Worm (Caenorhabditis elegans) whole organism, early embryonic: ENCODE measurements around the gene Y55F3BL.6.

Source experiments
- B0310.2 ChIP-seq: sonication (generic microtip); optimal IDR thresholded peaks from 2 replicates; lab custom pipeline; 2016; ENCODE audit warnings: mild to moderate bottlenecking, missing genetic modification characterization, missing compliant biosample characterization
- F13C5.2 ChIP-seq: sonication (generic microtip); optimal IDR thresholded peaks from 2 replicates; lab custom pipeline; 2017; ENCODE audit warnings: mild to moderate bottlenecking, missing genetic modification characterization, inconsistent platforms, missing compliant biosample characterization
- aly-1 ChIP-seq: sonication (generic microtip); optimal IDR thresholded peaks from 2 replicates; lab custom pipeline; 2016; ENCODE audit warnings: missing genetic modification characterization, missing compliant biosample characterization
- ama-1 ChIP-seq: fragments of 150-350 bp; optimal IDR thresholded peaks from 2 replicates; lab custom pipeline; 2014
- ceh-13 ChIP-seq: fragments of 200-800 bp; sonication (Bioruptor generic); optimal IDR thresholded peaks from 2 replicates; lab custom pipeline; 2018; ENCODE audit warnings: mild to moderate bottlenecking, missing genetic modification characterization, missing compliant biosample characterization
- ceh-36 ChIP-seq: sonication (generic microtip); optimal IDR thresholded peaks from 2 replicates; lab custom pipeline; 2016; ENCODE audit warnings: missing genetic modification characterization, inconsistent platforms, missing compliant biosample characterization
- ets-7 ChIP-seq: sonication (generic microtip); optimal IDR thresholded peaks from 2 replicates; lab custom pipeline; 2016; ENCODE audit warnings: missing genotype, missing genetic modification characterization, missing compliant biosample characterization
- flt-1 ChIP-seq: fragments of 200-800 bp; sonication (Bioruptor generic); IDR thresholded peaks from 2 replicates; pipeline ENCODE4 v1.3.6; 2022; ENCODE audit warnings: missing genetic modification characterization, missing compliant biosample characterization
- hmbx-1 ChIP-seq: sonication (generic microtip); optimal IDR thresholded peaks from 2 replicates; lab custom pipeline; 2016; ENCODE audit warnings: mild to moderate bottlenecking, missing genetic modification characterization, missing compliant biosample characterization
- hmg-4 ChIP-seq: fragments of 200-800 bp; sonication (Bioruptor generic); optimal IDR thresholded peaks from 2 replicates; lab custom pipeline; 2018; ENCODE audit warnings: mild to moderate bottlenecking, missing genetic modification characterization, missing compliant biosample characterization
- hnd-1 ChIP-seq: sonication (generic microtip); optimal IDR thresholded peaks from 2 replicates; lab custom pipeline; 2016; ENCODE audit warnings: missing genetic modification characterization, missing compliant biosample characterization
- pes-1 ChIP-seq: fragments of 200-800 bp; sonication (Bioruptor generic); IDR thresholded peaks from 2 replicates; pipeline ENCODE4 v1.3.6; 2022; ENCODE audit warnings: missing genetic modification reagents, missing genetic modification characterization, missing compliant biosample characterization
- scrt-1 ChIP-seq: fragments of 200-800 bp; sonication (Bioruptor generic); IDR thresholded peaks from 2 replicates; pipeline ENCODE4 v1.3.6; 2022; ENCODE audit warnings: missing genetic modification characterization, missing compliant biosample characterization
- sea-1 ChIP-seq: fragments of 200-800 bp; sonication (Bioruptor generic); conservative IDR thresholded peaks from 2 replicates; pipeline ENCODE4 v1.3.6; 2022; ENCODE audit warnings: missing genetic modification characterization, missing compliant biosample characterization
- tbx-11 ChIP-seq: fragments of 200-800 bp; sonication (Bioruptor generic); IDR thresholded peaks from 2 replicates; pipeline ENCODE4 v1.3.6; 2022; ENCODE audit warnings: missing genetic modification characterization, missing compliant biosample characterization
- tbx-37 ChIP-seq: fragments of 200-800 bp; sonication (Bioruptor generic); conservative IDR thresholded peaks from 2 replicates; pipeline ENCODE4 v1.3.6; 2022; ENCODE audit warnings: missing genetic modification reagents, missing genetic modification characterization, missing compliant biosample characterization
- tra-4 ChIP-seq: sonication (generic microtip); optimal IDR thresholded peaks from 2 replicates; lab custom pipeline; 2017; ENCODE audit warnings: missing genetic modification characterization, missing compliant biosample characterization

Y55F3BL.6 gene

DNA sequence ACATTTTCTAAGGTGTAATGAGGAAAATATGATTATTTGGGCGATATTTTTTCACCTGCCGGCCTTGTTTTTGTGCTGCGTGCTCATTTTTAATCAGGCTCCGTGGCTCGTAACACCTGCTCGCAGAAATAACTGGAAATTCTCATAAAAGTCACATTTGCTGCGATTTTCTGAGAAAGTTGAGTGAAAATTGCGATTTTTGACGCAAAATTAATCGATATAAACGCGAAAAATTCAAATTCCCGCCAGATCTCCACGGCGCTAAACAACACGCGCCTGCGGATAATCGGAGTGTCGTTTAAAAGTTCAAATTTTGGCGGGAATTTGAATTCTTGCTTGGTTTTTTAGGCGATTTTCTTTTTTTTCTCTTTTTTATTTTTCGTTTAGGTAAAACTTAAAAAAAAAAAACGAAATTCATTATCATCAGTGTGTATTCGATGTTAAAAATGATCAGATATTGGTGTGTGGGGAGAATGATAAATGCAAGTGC lies at the start of gene Y55F3BL.6:
Gene Y55F3BL.6, minus strand, starts transcription at position 51 of the 490 bp plus-strand sequence.
- TF ChIP-seq B0310.2 (no peak), flt-1 (GFP tag; lab: Robert Waterston, UW) (no peak), ama-1 (lab: Kevin White, UChicago) (no peak), sea-1 (GFP tag; lab: Robert Waterston, UW) (no peak), ceh-13 (no peak), hnd-1 (tag; lab: Kevin White, UChicago) (no peak), pes-1 (no peak), tbx-37 (GFP tag; lab: Robert Waterston, UW) (no peak), hmbx-1 (no peak), tra-4 (tag; lab: Kevin White, UChicago) (no peak), ets-7 (tag; lab: Kevin White, UChicago) (no peak), aly-1 (no peak), tbx-11 (GFP tag; lab: Robert Waterston, UW) (no peak), F13C5.2 (tag; lab: Kevin White, UChicago) (no peak), scrt-1 (no peak), ceh-36 (no peak), hmg-4 (GFP tag; lab: Kevin White, UChicago) (no peak)

DNA sequence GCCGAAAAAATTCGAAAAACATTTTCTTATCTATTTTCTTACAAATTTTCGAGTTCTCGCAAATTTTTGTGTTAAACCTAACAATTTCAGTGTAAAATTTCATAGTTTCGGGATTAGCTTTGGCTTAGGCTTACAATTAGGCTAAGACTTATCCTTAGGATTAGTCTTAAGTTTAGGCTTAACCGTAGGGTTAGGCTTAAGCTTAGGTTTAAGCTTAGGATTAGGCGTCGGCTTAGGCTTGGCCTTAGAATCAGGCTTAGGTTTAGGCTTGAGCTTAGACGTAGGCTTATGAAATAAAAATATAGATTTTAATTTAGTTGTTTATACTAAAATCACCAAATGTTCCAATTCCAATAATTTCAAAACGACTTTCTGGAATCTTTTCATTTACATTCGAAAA lies 49.2 kb upstream of the Y55F3BL.6 start:
- peak; percentile 77 for TF ChIP-seq ceh-36
- no peak for TF ChIP-seq tra-4 (tag; lab: Kevin White, UChicago)

DNA sequence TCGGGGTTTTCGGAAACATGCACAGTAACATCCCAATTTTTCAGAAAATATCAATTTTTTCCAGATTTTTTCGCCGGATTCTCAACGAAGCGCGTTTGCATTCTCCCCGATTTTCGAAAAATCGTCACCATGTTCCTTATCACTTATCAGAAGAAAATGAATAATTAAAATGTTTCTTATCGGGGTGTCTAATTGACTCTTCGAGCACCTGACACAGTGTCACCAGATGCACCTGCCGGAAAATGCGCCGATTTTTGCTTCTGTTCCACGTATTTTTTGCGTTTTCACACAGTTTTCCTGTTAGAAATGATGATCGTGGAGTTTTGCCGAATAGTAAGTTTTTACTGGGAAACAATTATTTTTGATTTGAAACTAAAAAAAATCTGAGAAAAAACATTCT lies 48.6 kb upstream of the Y55F3BL.6 start:
- no peak for TF ChIP-seq hnd-1 (tag; lab: Kevin White, UChicago)

DNA sequence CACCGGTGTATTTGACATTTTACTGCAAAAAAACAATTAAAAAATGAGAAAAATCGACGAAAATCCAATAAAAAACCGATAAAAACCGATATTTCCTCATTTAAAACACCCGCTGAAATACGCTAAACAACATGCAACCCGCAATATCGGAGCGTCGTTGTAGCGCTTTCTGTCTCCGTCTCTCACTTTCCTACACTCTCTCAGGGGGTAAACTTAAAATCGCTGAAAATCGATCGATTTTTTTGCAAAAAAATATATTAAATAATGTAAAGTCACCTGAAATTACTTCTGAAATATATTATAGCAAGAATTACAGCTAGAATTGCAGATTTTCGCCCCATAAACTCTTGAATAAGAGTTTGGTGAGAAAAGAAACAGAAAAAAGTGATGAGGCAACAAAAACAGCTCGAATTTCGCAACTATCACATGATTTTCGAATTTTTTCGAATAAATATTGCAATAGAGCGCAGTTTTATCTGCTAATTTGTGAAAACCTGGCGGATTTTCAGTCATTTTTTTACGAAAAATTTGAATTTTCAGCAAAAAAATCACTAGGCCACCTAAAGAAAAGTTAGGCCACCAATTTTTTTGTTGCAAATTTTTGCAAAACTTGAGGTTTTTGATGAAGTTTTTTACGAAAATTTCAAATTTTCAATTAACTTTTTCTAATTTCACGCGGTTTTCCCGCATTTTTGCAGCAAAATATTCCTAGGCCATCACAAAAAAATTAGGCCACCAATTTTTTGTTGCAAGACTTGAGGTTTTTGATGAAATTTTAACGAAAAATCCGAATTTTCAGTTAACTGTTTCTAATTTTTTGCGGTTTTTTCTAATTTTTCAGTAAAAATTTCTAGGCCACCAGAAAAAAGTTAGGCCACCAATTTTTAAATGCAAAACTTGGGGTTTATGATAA lies 47.7 kb upstream of the Y55F3BL.6 start, which contains the start of the genes lem-4 and Y55F3BR.11:
Gene lem-4, minus strand, starts transcription at position 424 of the 913 bp plus-strand sequence.
Gene Y55F3BR.11, plus strand, starts transcription at position 863 of the 913 bp plus-strand sequence.
- TF ChIP-seq aly-1, result no peak
- TF ChIP-seq hmg-4 (GFP tag; lab: Kevin White, UChicago), result no peak
- TF ChIP-seq hnd-1 (tag; lab: Kevin White, UChicago), result no peak
- TF ChIP-seq flt-1 (GFP tag; lab: Robert Waterston, UW), result no peak
- TF ChIP-seq tbx-37 (GFP tag; lab: Robert Waterston, UW), result no peak
- TF ChIP-seq ets-7 (tag; lab: Kevin White, UChicago), result no peak
- TF ChIP-seq B0310.2, result no peak
- TF ChIP-seq hmbx-1, result no peak
- no peak for TF ChIP-seq tbx-11 (GFP tag; lab: Robert Waterston, UW)
- no peak for TF ChIP-seq F13C5.2 (tag; lab: Kevin White, UChicago)
- no peak for TF ChIP-seq scrt-1
- TF ChIP-seq sea-1 (GFP tag; lab: Robert Waterston, UW), result no peak
- TF ChIP-seq ceh-13, result no peak
- no peak for TF ChIP-seq tra-4 (tag; lab: Kevin White, UChicago)
- no peak for TF ChIP-seq pes-1
- no peak for TF ChIP-seq ama-1 (lab: Kevin White, UChicago)
- no peak for TF ChIP-seq ceh-36

DNA sequence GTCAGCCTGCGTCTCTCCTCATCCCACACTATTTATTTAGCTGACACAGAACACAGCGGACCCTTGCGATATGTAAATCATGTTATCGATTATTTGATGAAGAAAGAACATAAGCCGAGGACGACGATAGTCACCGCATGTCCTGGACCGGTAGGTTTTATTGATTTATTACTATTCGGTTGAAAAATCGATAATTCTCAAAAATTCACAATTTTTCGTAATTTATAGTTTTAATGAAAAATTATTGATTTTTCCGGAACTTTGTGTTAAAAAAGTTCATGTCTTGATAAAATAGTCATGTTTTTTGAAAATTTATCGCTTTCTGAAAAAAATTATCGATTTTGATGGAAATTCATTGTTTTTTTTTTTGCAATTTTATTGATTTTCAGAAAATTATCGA lies 41.3 kb upstream of the Y55F3BL.6 start:
- TF ChIP-seq hnd-1 (tag; lab: Kevin White, UChicago) (no peak), tra-4 (tag; lab: Kevin White, UChicago) (no peak), pes-1 (no peak), flt-1 (GFP tag; lab: Robert Waterston, UW) (no peak), B0310.2 (no peak), scrt-1 (no peak), ceh-36 (no peak), ama-1 (lab: Kevin White, UChicago) (no peak), ets-7 (tag; lab: Kevin White, UChicago) (no peak), aly-1 (no peak)

DNA sequence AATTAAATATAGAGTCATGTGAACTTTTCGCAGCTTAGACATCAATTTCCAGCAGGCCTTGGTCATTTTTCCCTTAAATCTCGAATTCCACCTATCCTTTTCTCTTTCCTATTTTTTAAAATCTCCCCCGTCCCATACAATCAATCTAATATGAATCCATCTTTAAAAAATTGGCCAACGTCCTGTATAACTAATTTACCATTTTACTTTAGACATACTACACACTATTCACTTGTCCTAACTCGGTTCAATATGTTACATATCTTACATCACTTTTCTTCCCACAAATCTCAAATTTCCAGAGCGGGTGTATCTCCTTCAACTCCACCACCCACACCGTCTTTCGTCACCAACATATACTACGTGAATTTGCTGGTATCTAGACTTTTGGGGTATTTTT lies 38.3 kb upstream of the Y55F3BL.6 start, which contains the start of gene lgc-33:
Gene lgc-33, plus strand, starts transcription at position 301 of the 400 bp plus-strand sequence.
- TF ChIP-seq hmg-4 (GFP tag; lab: Kevin White, UChicago) (no peak), ama-1 (lab: Kevin White, UChicago) (no peak), ets-7 (tag; lab: Kevin White, UChicago) (no peak), tbx-37 (GFP tag; lab: Robert Waterston, UW) (no peak), tbx-11 (GFP tag; lab: Robert Waterston, UW) (no peak), aly-1 (no peak), pes-1 (no peak)

DNA sequence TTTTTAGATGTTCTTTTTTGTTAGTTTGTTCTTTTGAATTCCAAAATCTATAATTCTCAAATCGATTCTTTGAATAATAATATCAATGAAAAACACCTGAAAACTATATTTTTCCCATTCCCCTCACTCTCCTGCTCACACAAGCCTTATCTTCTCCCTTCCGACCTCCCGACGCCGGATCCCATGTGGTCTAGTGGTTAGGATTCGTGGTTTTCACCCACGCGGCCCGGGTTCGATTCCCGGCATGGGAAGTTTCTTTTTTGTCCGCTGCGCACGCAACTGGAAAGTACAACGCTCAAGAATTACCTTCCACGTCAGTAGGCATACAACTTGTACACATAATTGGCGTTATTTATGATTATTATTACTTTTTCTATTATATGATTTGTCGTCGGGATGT lies 35.8 kb upstream of the Y55F3BL.6 start:
- peak; percentile 76 for TF ChIP-seq tbx-11 (GFP tag; lab: Robert Waterston, UW)
- peak; percentile 15 for TF ChIP-seq B0310.2
- TF ChIP-seq flt-1 (GFP tag; lab: Robert Waterston, UW), result peak; percentile 62
- peak; percentile 65; the same call in 1 of the 2 replicates for TF ChIP-seq sea-1 (GFP tag; lab: Robert Waterston, UW)
- peak; percentile 75 for TF ChIP-seq pes-1
- TF ChIP-seq ceh-13, result peak; percentile 44
- TF ChIP-seq ceh-36, result peak; percentile 52
- peak; percentile 45 for TF ChIP-seq hmg-4 (GFP tag; lab: Kevin White, UChicago)
- peak; percentile 52; the same call in 1 of the 2 replicates for TF ChIP-seq tbx-37 (GFP tag; lab: Robert Waterston, UW)
- TF ChIP-seq ets-7 (tag; lab: Kevin White, UChicago), result no peak
- TF ChIP-seq F13C5.2 (tag; lab: Kevin White, UChicago), result peak; percentile 70
- no peak for TF ChIP-seq tra-4 (tag; lab: Kevin White, UChicago)
- TF ChIP-seq hnd-1 (tag; lab: Kevin White, UChicago), result peak; percentile 51
- peak; percentile 76; the same call in 1 of the 2 replicates for TF ChIP-seq scrt-1
- TF ChIP-seq aly-1, result peak; percentile 41
- no peak for TF ChIP-seq hmbx-1
- TF ChIP-seq ama-1 (lab: Kevin White, UChicago), result no peak
